Fruit fly (Drosophila melanogaster) whole organism, embryonic: Measurements from ENCODE around the gene CG15742.
A peak's percentile ranks its signal among the peaks of the same experiment; 100 is the strongest.

ENCODE experiments used
- Abd-B ChIP-seq: fragments of 200-800 bp; sonication (Bioruptor generic); optimal IDR thresholded peaks from 2 replicates; lab custom pipeline; 2018; ENCODE audit warnings: missing biosample characterization, mild to moderate bottlenecking, missing genetic modification characterization, moderate library complexity
- Bgb ChIP-seq: fragments of 200-800 bp; sonication (Bioruptor generic); IDR thresholded peaks from 2 replicates; pipeline ENCODE4 v1.3.6; 2022; ENCODE audit warnings: missing biosample characterization, missing genetic modification characterization; ENCODE audit not compliant: partially characterized antibody
- CG10654 ChIP-seq: fragments of 200-800 bp; sonication (Bioruptor generic); optimal IDR thresholded peaks from 2 replicates; lab custom pipeline; 2016; ENCODE audit warnings: missing biosample characterization, missing genetic modification characterization
- CG11093 ChIP-seq: fragments of 200-800 bp; sonication (Bioruptor generic); IDR thresholded peaks from 3 replicates; pipeline ENCODE4 v1.3.6; 2022; ENCODE audit warnings: missing biosample characterization, missing genetic modification characterization
- CG12219 ChIP-seq: fragments of 200-800 bp; sonication (Bioruptor generic); optimal IDR thresholded peaks from 3 replicates; lab custom pipeline; 2018; ENCODE audit warnings: missing biosample characterization, mild to moderate bottlenecking, missing genetic modification characterization
- CG13287 ChIP-seq: fragments of 200-800 bp; sonication (Bioruptor generic); IDR thresholded peaks from 2 replicates; pipeline ENCODE4 v1.3.6; 2022; ENCODE audit warnings: missing biosample characterization, missing genetic modification characterization; ENCODE audit not compliant: partially characterized antibody
- CG13296 ChIP-seq: fragments of 200-800 bp; sonication (Bioruptor generic); optimal IDR thresholded peaks from 3 replicates; lab custom pipeline; 2018; ENCODE audit warnings: missing biosample characterization, mild to moderate bottlenecking, missing genetic modification characterization
- CG15011 ChIP-seq: fragments of 200-800 bp; sonication (Bioruptor generic); optimal IDR thresholded peaks from 3 replicates; lab custom pipeline; 2018; ENCODE audit warnings: missing biosample characterization, mild to moderate bottlenecking, missing genetic modification characterization
- CG15479 ChIP-seq: fragments of 200-800 bp; sonication (Bioruptor generic); optimal IDR thresholded peaks from 3 replicates; lab custom pipeline; 2019; ENCODE audit warnings: missing biosample characterization, mild to moderate bottlenecking, missing genetic modification characterization, moderate library complexity
- CG2678 ChIP-seq: fragments of 200-800 bp; sonication (Bioruptor generic); optimal IDR thresholded peaks from 3 replicates; lab custom pipeline; 2019; ENCODE audit warnings: missing biosample characterization, mild to moderate bottlenecking, missing genetic modification characterization, moderate library complexity
- CG2889 ChIP-seq: fragments of 200-800 bp; sonication (Bioruptor generic); IDR thresholded peaks from 3 replicates; pipeline ENCODE4 v1.3.6; 2022; ENCODE audit warnings: missing biosample characterization, missing genetic modification characterization
- CG3065 ChIP-seq: fragments of 200-800 bp; sonication (Bioruptor generic); optimal IDR thresholded peaks from 2 replicates; lab custom pipeline; 2016; ENCODE audit warnings: missing biosample characterization, missing genetic modification characterization
- CG4730 ChIP-seq: fragments of 200-800 bp; sonication (Bioruptor generic); IDR thresholded peaks from 2 replicates; pipeline ENCODE4 v1.3.6; 2022; ENCODE audit warnings: missing biosample characterization, missing genetic modification characterization
- CG4820 ChIP-seq: fragments of 200-800 bp; sonication (Bioruptor generic); optimal IDR thresholded peaks from 3 replicates; lab custom pipeline; 2016; ENCODE audit warnings: missing biosample characterization, missing genetic modification characterization
- CG6175 ChIP-seq: fragments of 200-800 bp; sonication (Bioruptor generic); IDR thresholded peaks from 3 replicates; pipeline ENCODE4 v1.3.6; 2022; ENCODE audit warnings: missing biosample characterization, missing genetic modification characterization
- CG6854 ChIP-seq: fragments of 200-800 bp; sonication (Bioruptor generic); optimal IDR thresholded peaks from 3 replicates; lab custom pipeline; 2017; ENCODE audit warnings: missing biosample characterization, mild to moderate bottlenecking, missing genetic modification characterization
- CG7372 ChIP-seq: fragments of 200-800 bp; sonication (Bioruptor generic); IDR thresholded peaks from 2 replicates; pipeline ENCODE4 v1.3.6; 2022; ENCODE audit warnings: missing biosample characterization, missing genetic modification characterization
- CG8290 ChIP-seq, 3 experiments: fragments of 200-800 bp; sonication (Bioruptor generic); optimal IDR thresholded peaks; 2 replicates each; lab custom pipeline; 2016 to 2019; ENCODE audit warnings: missing biosample characterization in 3 of 3, missing genetic modification characterization in 3 of 3, mild to moderate bottlenecking in 2 of 3, moderate library complexity in 1 of 3
- CG9797 ChIP-seq: fragments of 200-800 bp; sonication (Bioruptor generic); optimal IDR thresholded peaks from 3 replicates; lab custom pipeline; 2018; ENCODE audit warnings: missing biosample characterization, mild to moderate bottlenecking, missing genetic modification characterization
- E2f2 ChIP-seq: fragments of 200-800 bp; sonication (Bioruptor generic); IDR thresholded peaks from 2 replicates; pipeline ENCODE4 v1.3.6; 2022; ENCODE audit warnings: missing biosample characterization, missing genetic modification characterization
- HHEX ChIP-seq: fragments of 200-800 bp; sonication (Bioruptor generic); optimal IDR thresholded peaks from 3 replicates; lab custom pipeline; 2017; ENCODE audit warnings: missing biosample characterization, mild to moderate bottlenecking, missing genetic modification characterization, missing genetic modification reagents
- HLH3B ChIP-seq: fragments of 200-800 bp; sonication (Bioruptor generic); IDR thresholded peaks from 2 replicates; pipeline ENCODE4 v1.3.6; 2022; ENCODE audit warnings: missing biosample characterization, missing genetic modification characterization
- HLHmδ ChIP-seq: fragments of 200-800 bp; sonication (Bioruptor generic); optimal IDR thresholded peaks from 2 replicates; lab custom pipeline; 2018; ENCODE audit warnings: missing biosample characterization, mild to moderate bottlenecking, missing genetic modification characterization, moderate library complexity
- Med ChIP-seq: fragments of 200-800 bp; sonication (Bioruptor generic); peaks from one replicate; lab custom pipeline; 2016; ENCODE audit warnings: missing biosample characterization, missing genetic modification characterization, mild to moderate bottlenecking, inconsistent platforms, moderate library complexity
- Meics ChIP-seq: fragments of 200-800 bp; sonication (Bioruptor generic); optimal IDR thresholded peaks from 2 replicates; lab custom pipeline; 2017; ENCODE audit warnings: missing biosample characterization, mild to moderate bottlenecking, missing genetic modification characterization
- Taf1 ChIP-seq: fragments of 200-800 bp; sonication (Bioruptor generic); IDR thresholded peaks from 2 replicates; pipeline ENCODE4 v1.3.6; 2022; ENCODE audit warnings: missing biosample characterization, missing genetic modification characterization
- Vsx1 ChIP-seq: fragments of 200-800 bp; sonication (Bioruptor generic); optimal IDR thresholded peaks from 2 replicates; lab custom pipeline; 2017; ENCODE audit warnings: missing biosample characterization, mild to moderate bottlenecking, missing genetic modification characterization, missing genetic modification reagents
- ato ChIP-seq: fragments of 200-800 bp; sonication (Bioruptor generic); IDR thresholded peaks from 2 replicates; pipeline ENCODE4 v1.3.6; 2022; ENCODE audit warnings: missing biosample characterization, missing genetic modification characterization; ENCODE audit not compliant: partially characterized antibody
- bbx ChIP-seq: fragments of 200-800 bp; sonication (Bioruptor generic); IDR thresholded peaks from 2 replicates; pipeline ENCODE4 v1.3.6; 2022; ENCODE audit warnings: missing biosample characterization, missing genetic modification characterization; ENCODE audit not compliant: partially characterized antibody
- br ChIP-seq: fragments of >200 bp; optimal IDR thresholded peaks from 2 replicates; lab custom pipeline; 2017
- crc ChIP-seq: fragments of 200-800 bp; sonication (Bioruptor generic); optimal IDR thresholded peaks from 2 replicates; lab custom pipeline; 2016; ENCODE audit warnings: missing biosample characterization, missing genetic modification characterization
- cwo ChIP-seq: fragments of 200-800 bp; sonication (Bioruptor generic); optimal IDR thresholded peaks from 3 replicates; lab custom pipeline; 2017; ENCODE audit warnings: missing biosample characterization, missing genetic modification characterization, mild to moderate bottlenecking, moderate library complexity, missing genetic modification reagents
- fru ChIP-seq: fragments of >200 bp; optimal IDR thresholded peaks from 2 replicates; lab custom pipeline; 2017
- ftz-f1 ChIP-seq: fragments of 200-800 bp; sonication (Bioruptor generic); optimal IDR thresholded peaks from 2 replicates; lab custom pipeline; 2016; ENCODE audit warnings: missing biosample characterization, missing genetic modification characterization
- fu2 ChIP-seq: fragments of 200-800 bp; sonication (Bioruptor generic); optimal IDR thresholded peaks from 2 replicates; lab custom pipeline; 2016; ENCODE audit warnings: missing biosample characterization, missing genetic modification characterization
- gcm2 ChIP-seq: fragments of 200-800 bp; sonication (Bioruptor generic); optimal IDR thresholded peaks from 2 replicates; lab custom pipeline; 2016; ENCODE audit warnings: missing biosample characterization, missing genetic modification characterization
- gem ChIP-seq: fragments of 200-800 bp; sonication (Bioruptor generic); optimal IDR thresholded peaks from 2 replicates; lab custom pipeline; 2019; ENCODE audit warnings: missing biosample characterization, mild to moderate bottlenecking, missing genetic modification characterization, moderate library complexity
- inv ChIP-seq: fragments of 200-800 bp; sonication (Bioruptor generic); IDR thresholded peaks from 2 replicates; pipeline ENCODE4 v1.3.6; 2022; ENCODE audit warnings: missing biosample characterization, missing genetic modification characterization; ENCODE audit not compliant: partially characterized antibody
- ken ChIP-seq: fragments of 200-800 bp; sonication (Bioruptor generic); IDR thresholded peaks from 3 replicates; pipeline ENCODE4 v1.3.6; 2022; ENCODE audit warnings: missing biosample characterization, missing genetic modification characterization
- lilli ChIP-seq: fragments of 200-800 bp; sonication (Bioruptor generic); optimal IDR thresholded peaks from 3 replicates; lab custom pipeline; 2016; ENCODE audit warnings: missing biosample characterization, missing genetic modification characterization
- luna ChIP-seq: fragments of 200-800 bp; sonication (Bioruptor generic); optimal IDR thresholded peaks from 2 replicates; lab custom pipeline; 2016; ENCODE audit warnings: missing biosample characterization, missing genetic modification characterization
- mam ChIP-seq: fragments of 200-800 bp; sonication (Bioruptor generic); optimal IDR thresholded peaks from 3 replicates; lab custom pipeline; 2016; ENCODE audit warnings: missing biosample characterization, missing genetic modification characterization
- nerfin-1 ChIP-seq: fragments of 200-800 bp; sonication (Bioruptor generic); optimal IDR thresholded peaks from 3 replicates; lab custom pipeline; 2019; ENCODE audit warnings: missing biosample characterization, mild to moderate bottlenecking, missing genetic modification characterization, moderate library complexity
- pzg ChIP-seq: fragments of 200-800 bp; sonication (Bioruptor generic); optimal IDR thresholded peaks from 3 replicates; lab custom pipeline; 2018; ENCODE audit warnings: missing biosample characterization, mild to moderate bottlenecking, missing genetic modification characterization, moderate library complexity
- rib ChIP-seq: fragments of 200-800 bp; sonication (Bioruptor generic); IDR thresholded peaks from 2 replicates; pipeline ENCODE4 v1.3.6; 2022; ENCODE audit warnings: missing biosample characterization, missing genetic modification characterization
- salm ChIP-seq: fragments of 200-800 bp; sonication (Bioruptor generic); optimal IDR thresholded peaks from 2 replicates; lab custom pipeline; 2018; ENCODE audit warnings: missing biosample characterization, mild to moderate bottlenecking, missing genetic modification characterization
- scrt ChIP-seq: fragments of 200-800 bp; sonication (Bioruptor generic); optimal IDR thresholded peaks from 2 replicates; lab custom pipeline; 2018; ENCODE audit warnings: missing biosample characterization, mild to moderate bottlenecking, missing genetic modification characterization, moderate library complexity
- sna ChIP-seq: fragments of 200-800 bp; sonication (Bioruptor generic); IDR thresholded peaks from 2 replicates; pipeline ENCODE4 v1.3.6; 2022; ENCODE audit warnings: missing biosample characterization, missing genetic modification characterization; ENCODE audit not compliant: partially characterized antibody
- tx ChIP-seq: fragments of 200-800 bp; sonication (Bioruptor generic); optimal IDR thresholded peaks from 2 replicates; lab custom pipeline; 2016; ENCODE audit warnings: missing biosample characterization, missing genetic modification characterization
- zfh2 ChIP-seq: fragments of 200-800 bp; sonication (Bioruptor generic); optimal IDR thresholded peaks from 2 replicates; lab custom pipeline; 2016; ENCODE audit warnings: missing biosample characterization, missing genetic modification characterization

CG15742 gene

dm6 chrX:13276713-13277112, 18.4 kb upstream of the CG15742 start (continued):
- TF ChIP-seq CG13287 (GFP tag; lab: Robert Waterston, UW) (no peak), Meics (GFP tag; lab: Kevin White, UChicago) (peak; percentile 89), cwo (peak; percentile 85), inv (no peak), mam (GFP tag; lab: Kevin White, UChicago) (peak; percentile 33), Vsx1 (GFP tag; lab: Kevin White, UChicago) (peak; percentile 41), Bgb (GFP tag; lab: Robert Waterston, UW) (no peak), CG6175 (GFP tag; lab: Robert Waterston, UW) (no peak), CG4730 (GFP tag; lab: Robert Waterston, UW) (0 out of 2 replicates have a peak, but pooled peaks have one; percentile 49), ken (GFP tag; lab: Robert Waterston, UW) (0 out of 3 replicates have a peak, but pooled peaks have one; percentile 40), fu2 (no peak), br (lab: Kevin White, UChicago) (no peak), gcm2 (no peak), crc (GFP tag; lab: Kevin White, UChicago) (no peak), CG13296 (peak; percentile 87), CG2678 (peak; percentile 91), bbx (GFP tag; lab: Robert Waterston, UW) (no peak), rib (GFP tag; lab: Robert Waterston, UW) (peak; percentile 62; the same call in 1 of the 2 replicates), HLH3B (GFP tag; lab: Robert Waterston, UW) (peak; percentile 64), fru (lab: Kevin White, UChicago) (no peak), nerfin-1 (peak; percentile 27), E2f2 (GFP tag; lab: Robert Waterston, UW) (peak; percentile 54; the same call in 1 of the 2 replicates), tx (no peak), lilli (peak; percentile 41), gem (tag; lab: Kevin White, UChicago) (peak; percentile 88), CG4820 (GFP tag; lab: Kevin White, UChicago) (peak; percentile 49), CG8290 (GFP tag; optimal IDR thresholded peaks at IDR 0.05; lab: Kevin White, UChicago) (no peak), CG8290 (tag; optimal IDR thresholded peaks at IDR 0.05; lab: Kevin White, UChicago) (peak in 1 of 2 experiments; percentile 52), zfh2 (GFP tag; lab: Kevin White, UChicago) (no peak), CG3065 (GFP tag; lab: Kevin White, UChicago) (no peak), ato (no peak), CG11093 (GFP tag; lab: Robert Waterston, UW) (0 out of 3 replicates have a peak, but pooled peaks have one; percentile 33), CG10654 (GFP tag; lab: Kevin White, UChicago) (peak; percentile 51), sna (no peak), CG2889 (GFP tag; lab: Robert Waterston, UW) (peak; percentile 55; the same call in 1 of the 3 replicates), Abd-B (GFP tag; lab: Kevin White, UChicago) (peak; percentile 56), salm (tag; lab: Kevin White, UChicago) (peak; percentile 28), HHEX (GFP tag; lab: Kevin White, UChicago) (peak; percentile 81), scrt (GFP tag; lab: Kevin White, UChicago) (peak; percentile 74), pzg (GFP tag; lab: Kevin White, UChicago) (no peak), CG6854 (peak; percentile 68), luna (GFP tag; lab: Kevin White, UChicago) (no peak), CG12219 (GFP tag; lab: Kevin White, UChicago) (peak; percentile 63), ftz-f1 (GFP tag; lab: Kevin White, UChicago) (no peak), Taf1 (GFP tag; lab: Robert Waterston, UW) (peak; percentile 67), CG15011 (GFP tag; lab: Kevin White, UChicago) (peak; percentile 68), CG15479 (GFP tag; lab: Kevin White, UChicago) (no peak), CG7372 (GFP tag; lab: Robert Waterston, UW) (peak; percentile 54; the same call in 1 of the 2 replicates), CG9797 (GFP tag; lab: Kevin White, UChicago) (no peak), Med (peak; percentile 78), HLHmδ (GFP tag; lab: Kevin White, UChicago) (no peak)
